Fruit fly (Drosophila melanogaster) whole organism, embryonic: ENCODE measurements around the gene CG13842.

Experiments
- BEAF-32 ChIP-seq: fragments of 200-800 bp; sonication (Bioruptor generic); optimal IDR thresholded peaks from 3 replicates; lab custom pipeline; 2017; ENCODE audit warnings: missing biosample characterization, missing genetic modification characterization, mild to moderate bottlenecking, moderate library complexity, missing genetic modification reagents
- Bgb ChIP-seq: fragments of 200-800 bp; sonication (Bioruptor generic); IDR thresholded peaks from 2 replicates; pipeline ENCODE4 v1.3.6; 2022; ENCODE audit warnings: missing biosample characterization, missing genetic modification characterization; ENCODE audit not compliant: partially characterized antibody
- CG10543 ChIP-seq: fragments of 200-800 bp; sonication (Bioruptor generic); optimal IDR thresholded peaks from 3 replicates; lab custom pipeline; 2017; ENCODE audit warnings: missing biosample characterization, mild to moderate bottlenecking, missing genetic modification characterization, moderate library complexity
- CG13287 ChIP-seq: fragments of 200-800 bp; sonication (Bioruptor generic); IDR thresholded peaks from 2 replicates; pipeline ENCODE4 v1.3.6; 2022; ENCODE audit warnings: missing biosample characterization, missing genetic modification characterization; ENCODE audit not compliant: partially characterized antibody
- CG14710 ChIP-seq: fragments of 200-800 bp; sonication (Bioruptor generic); optimal IDR thresholded peaks from 3 replicates; lab custom pipeline; 2019; ENCODE audit warnings: missing biosample characterization, mild to moderate bottlenecking, missing genetic modification characterization, moderate library complexity
- CG15479 ChIP-seq: fragments of 200-800 bp; sonication (Bioruptor generic); optimal IDR thresholded peaks from 3 replicates; lab custom pipeline; 2019; ENCODE audit warnings: missing biosample characterization, mild to moderate bottlenecking, missing genetic modification characterization, moderate library complexity
- CG16813 ChIP-seq: fragments of 200-800 bp; sonication (Bioruptor generic); IDR thresholded peaks from 3 replicates; pipeline ENCODE4 v1.3.6; 2022; ENCODE audit warnings: missing biosample characterization, missing genetic modification characterization; ENCODE audit not compliant: partially characterized antibody
- CG17359 ChIP-seq: fragments of 200-800 bp; sonication (Bioruptor generic); optimal IDR thresholded peaks from 3 replicates; lab custom pipeline; 2018; ENCODE audit warnings: missing biosample characterization, mild to moderate bottlenecking, missing genetic modification characterization, moderate library complexity
- CG17361 ChIP-seq: fragments of 200-800 bp; sonication (Bioruptor generic); IDR thresholded peaks from 3 replicates; pipeline ENCODE4 v1.3.6; 2022; ENCODE audit warnings: missing biosample characterization, missing genetic modification characterization
- CG2712 ChIP-seq: fragments of 200-800 bp; optimal IDR thresholded peaks from 3 replicates; lab custom pipeline; 2019; ENCODE audit warnings: missing biosample characterization, mild to moderate bottlenecking, missing genetic modification characterization, moderate library complexity
- CG31365 ChIP-seq: fragments of 200-800 bp; sonication (Bioruptor generic); optimal IDR thresholded peaks from 2 replicates; lab custom pipeline; 2018; ENCODE audit warnings: missing biosample characterization, mild to moderate bottlenecking, missing genetic modification characterization
- CG3281 ChIP-seq: fragments of 200-800 bp; sonication (Bioruptor generic); optimal IDR thresholded peaks from 3 replicates; lab custom pipeline; 2017; ENCODE audit warnings: missing biosample characterization, mild to moderate bottlenecking, missing genetic modification characterization
- CG3407 ChIP-seq: fragments of 200-800 bp; sonication (Bioruptor generic); optimal IDR thresholded peaks from 2 replicates; lab custom pipeline; 2018; ENCODE audit warnings: missing biosample characterization, mild to moderate bottlenecking, missing genetic modification characterization
- CG34224 ChIP-seq: fragments of 200-800 bp; sonication (Bioruptor generic); IDR thresholded peaks from 3 replicates; pipeline ENCODE4 v1.3.6; 2022; ENCODE audit warnings: missing biosample characterization, missing genetic modification characterization; ENCODE audit not compliant: partially characterized antibody
- CG34376 ChIP-seq: fragments of 200-800 bp; sonication (Bioruptor generic); optimal IDR thresholded peaks from 2 replicates; lab custom pipeline; 2018; ENCODE audit warnings: missing biosample characterization, mild to moderate bottlenecking, missing genetic modification characterization
- CG4360 ChIP-seq: fragments of 200-800 bp; sonication (Bioruptor generic); IDR thresholded peaks from 2 replicates; pipeline ENCODE4 v1.3.6; 2022; ENCODE audit warnings: missing biosample characterization, missing genetic modification characterization
- CG6272 ChIP-seq: fragments of 200-800 bp; sonication (Bioruptor generic); IDR thresholded peaks from 2 replicates; pipeline ENCODE4 v1.3.6; 2022; ENCODE audit warnings: missing biosample characterization, missing genetic modification characterization
- CG6813 ChIP-seq: fragments of 200-800 bp; sonication (Bioruptor generic); optimal IDR thresholded peaks from 2 replicates; lab custom pipeline; 2017; ENCODE audit warnings: missing biosample characterization, missing genetic modification characterization, mild to moderate bottlenecking, moderate library complexity, missing genetic modification reagents
- CG8290 ChIP-seq, 3 experiments: fragments of 200-800 bp; sonication (Bioruptor generic); optimal IDR thresholded peaks; 2 replicates each; lab custom pipeline; 2016 to 2019; ENCODE audit warnings: missing biosample characterization in 3 of 3, missing genetic modification characterization in 3 of 3, mild to moderate bottlenecking in 2 of 3, moderate library complexity in 1 of 3
- Dll ChIP-seq: fragments of 200-800 bp; sonication (Bioruptor generic); IDR thresholded peaks from 4 replicates; pipeline ENCODE4 v1.3.6; 2022; ENCODE audit warnings: missing biosample characterization, missing genetic modification characterization; ENCODE audit not compliant: partially characterized antibody
- Ets97D ChIP-seq: fragments of 200-800 bp; sonication (Bioruptor generic); optimal IDR thresholded peaks from 3 replicates; lab custom pipeline; 2016; ENCODE audit warnings: missing biosample characterization, missing genetic modification characterization
- Hand ChIP-seq: fragments of 200-800 bp; sonication (Bioruptor generic); optimal IDR thresholded peaks from 2 replicates; lab custom pipeline; 2017; ENCODE audit warnings: mild to moderate bottlenecking, missing biosample characterization, missing genetic modification reagents, missing genetic modification characterization
- Hr3 ChIP-seq: fragments of 200-800 bp; sonication (Bioruptor generic); optimal IDR thresholded peaks from 3 replicates; lab custom pipeline; 2016; ENCODE audit warnings: missing biosample characterization, missing genetic modification characterization
- MBD-R2 ChIP-seq: fragments of 200-800 bp; sonication (Bioruptor generic); IDR thresholded peaks from 2 replicates; pipeline ENCODE4 v1.3.6; 2022; ENCODE audit warnings: missing biosample characterization, missing genetic modification characterization
- Med ChIP-seq: fragments of 200-800 bp; sonication (Bioruptor generic); peaks from one replicate; lab custom pipeline; 2016; ENCODE audit warnings: missing biosample characterization, missing genetic modification characterization, mild to moderate bottlenecking, inconsistent platforms, moderate library complexity
- Oli ChIP-seq: fragments of 200-800 bp; sonication (Bioruptor generic); optimal IDR thresholded peaks from 2 replicates; lab custom pipeline; 2018; ENCODE audit warnings: missing biosample characterization, mild to moderate bottlenecking, missing genetic modification characterization, moderate library complexity
- Opbp ChIP-seq: fragments of 200-800 bp; sonication (Bioruptor generic); IDR thresholded peaks from 3 replicates; pipeline ENCODE4 v1.3.6; 2022; ENCODE audit warnings: missing biosample characterization, missing genetic modification characterization; ENCODE audit not compliant: partially characterized antibody
- Pdp1 ChIP-seq, 2 experiments: fragments of 200-800 bp; sonication (Bioruptor generic); optimal IDR thresholded peaks; 3 replicates each; lab custom pipeline; 2016; ENCODE audit warnings: missing biosample characterization in 2 of 2, missing genetic modification characterization in 2 of 2, mild to moderate bottlenecking in 1 of 2, moderate library complexity in 1 of 2
- Taf1 ChIP-seq: fragments of 200-800 bp; sonication (Bioruptor generic); IDR thresholded peaks from 2 replicates; pipeline ENCODE4 v1.3.6; 2022; ENCODE audit warnings: missing biosample characterization, missing genetic modification characterization
- Trl ChIP-seq, 3 experiments: fragments of >200 bp in 2 of 3; fragments of 200-800 bp in 1 of 3; sonication (Bioruptor generic) in 1 of 3; optimal IDR thresholded peaks; 2 replicates in 1 of 3; 3 replicates in 2 of 3; lab custom pipeline; 2016 to 2017; ENCODE audit warnings: missing biosample characterization in 1 of 3, missing genetic modification characterization in 1 of 3
- bab2 ChIP-seq: fragments of 200-800 bp; sonication (Bioruptor generic); optimal IDR thresholded peaks from 2 replicates; lab custom pipeline; 2016; ENCODE audit warnings: missing biosample characterization, missing genetic modification characterization
- crp ChIP-seq, 2 experiments: fragments of 200-800 bp; sonication (Bioruptor generic); optimal IDR thresholded peaks; 2 replicates in 1 of 2; 3 replicates in 1 of 2; lab custom pipeline; 2017; ENCODE audit warnings: missing biosample characterization in 2 of 2, missing genetic modification characterization in 2 of 2, mild to moderate bottlenecking in 1 of 2, moderate library complexity in 1 of 2
- da ChIP-seq: fragments of 200-800 bp; sonication (Bioruptor generic); optimal IDR thresholded peaks from 2 replicates; lab custom pipeline; 2016; ENCODE audit warnings: missing biosample characterization, missing genetic modification characterization
- disco-r ChIP-seq: fragments of 200-800 bp; sonication (Bioruptor generic); optimal IDR thresholded peaks from 2 replicates; lab custom pipeline; 2016; ENCODE audit warnings: missing biosample characterization, missing genetic modification characterization
- fd64A ChIP-seq: fragments of 200-800 bp; sonication (Bioruptor generic); optimal IDR thresholded peaks from 3 replicates; lab custom pipeline; 2018; ENCODE audit warnings: missing biosample characterization, mild to moderate bottlenecking, missing genetic modification characterization
- fd96Cb ChIP-seq: fragments of 200-800 bp; sonication (Bioruptor generic); optimal IDR thresholded peaks from 2 replicates; lab custom pipeline; 2018; ENCODE audit warnings: missing biosample characterization, mild to moderate bottlenecking, missing genetic modification characterization, moderate library complexity
- grau ChIP-seq: fragments of 200-800 bp; optimal IDR thresholded peaks from 3 replicates; lab custom pipeline; 2019; ENCODE audit warnings: missing biosample characterization, mild to moderate bottlenecking, missing genetic modification characterization, moderate library complexity
- hbn ChIP-seq: fragments of 200-800 bp; sonication (Bioruptor generic); IDR thresholded peaks from 2 replicates; pipeline ENCODE4 v1.3.6; 2022; ENCODE audit warnings: missing biosample characterization, missing genetic modification characterization; ENCODE audit not compliant: partially characterized antibody
- kni ChIP-seq: fragments of 200-800 bp; sonication (Bioruptor generic); optimal IDR thresholded peaks from 3 replicates; lab custom pipeline; 2017; ENCODE audit warnings: mild to moderate bottlenecking, missing biosample characterization, missing genetic modification reagents, missing genetic modification characterization
- mam ChIP-seq: fragments of 200-800 bp; sonication (Bioruptor generic); optimal IDR thresholded peaks from 3 replicates; lab custom pipeline; 2016; ENCODE audit warnings: missing biosample characterization, missing genetic modification characterization
- psq ChIP-seq: fragments of 200-800 bp; sonication (Bioruptor generic); optimal IDR thresholded peaks from 2 replicates; lab custom pipeline; 2017; ENCODE audit warnings: missing biosample characterization, missing genetic modification characterization
- sna ChIP-seq: fragments of 200-800 bp; sonication (Bioruptor generic); IDR thresholded peaks from 2 replicates; pipeline ENCODE4 v1.3.6; 2022; ENCODE audit warnings: missing biosample characterization, missing genetic modification characterization; ENCODE audit not compliant: partially characterized antibody
- tna ChIP-seq: fragments of 200-800 bp; sonication (Bioruptor generic); IDR thresholded peaks from 2 replicates; pipeline ENCODE4 v1.3.6; 2022; ENCODE audit warnings: missing biosample characterization, missing genetic modification characterization; ENCODE audit not compliant: partially characterized antibody
- ttk ChIP-seq: fragments of 200-800 bp; sonication (Bioruptor generic); IDR thresholded peaks from 2 replicates; pipeline ENCODE4 v2.1.2; 2022; ENCODE audit warnings: missing biosample characterization, missing genetic modification characterization
- vnd ChIP-seq: fragments of 200-800 bp; sonication (Bioruptor generic); IDR thresholded peaks from 3 replicates; pipeline ENCODE4 v1.3.6; 2022; ENCODE audit warnings: missing biosample characterization, missing genetic modification characterization; ENCODE audit not compliant: partially characterized antibody
- zen2 ChIP-seq: fragments of 200-800 bp; sonication (Bioruptor generic); IDR thresholded peaks from 3 replicates; pipeline ENCODE4 v1.3.6; 2022; ENCODE audit warnings: missing biosample characterization, missing genetic modification characterization; ENCODE audit not compliant: partially characterized antibody

CG13842 gene

DNA sequence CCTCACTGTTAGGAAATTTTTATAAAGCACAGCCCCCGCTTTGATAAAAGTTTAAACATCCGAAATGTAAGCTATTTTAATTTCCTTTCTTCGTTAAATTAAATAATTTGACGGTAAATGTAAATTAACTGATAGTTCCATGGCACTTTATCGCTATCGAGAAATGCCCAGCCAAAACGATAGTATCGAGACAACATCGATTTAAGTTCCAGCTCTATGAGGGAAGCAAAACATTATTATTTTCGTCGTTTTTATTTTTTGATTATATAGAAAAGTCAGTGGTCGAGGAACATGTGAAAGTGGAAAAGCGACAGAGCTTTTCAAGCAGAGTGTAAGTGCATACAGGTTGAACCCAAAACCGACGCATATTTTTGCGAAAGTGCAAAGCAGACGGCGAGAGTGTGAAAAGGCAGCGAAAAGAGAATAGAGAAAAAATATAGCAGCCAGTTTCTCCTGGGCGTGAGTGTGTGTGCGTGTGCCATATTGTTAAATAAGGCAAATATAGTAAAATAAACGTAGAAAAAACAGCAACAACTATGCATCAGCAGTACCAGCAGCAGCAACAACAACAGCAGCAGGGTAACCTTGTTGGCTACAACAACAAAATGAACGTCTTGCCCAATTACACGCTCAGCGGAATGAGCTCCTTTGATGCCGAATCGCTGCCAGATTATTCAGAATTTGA, 19.8 kb upstream of the CG13842 start, which contains the start of gene CG45049 (continued):
- no peak for TF ChIP-seq CG17359 (tag; lab: Kevin White, UChicago)
- peak in 1 of 2 experiments; percentile 69 for TF ChIP-seq Trl (optimal IDR thresholded peaks at IDR 0.05; lab: Kevin White, UChicago)
- no peak for TF ChIP-seq Trl (GFP tag; optimal IDR thresholded peaks at IDR 0.05; lab: Kevin White, UChicago)
- TF ChIP-seq CG3407 (GFP tag; lab: Kevin White, UChicago): no peak
- TF ChIP-seq CG3281 (GFP tag; lab: Kevin White, UChicago): peak; percentile 27
- peak; percentile 86 for TF ChIP-seq CG34224
- TF ChIP-seq CG17361 (GFP tag; lab: Robert Waterston, UW): peak; percentile 31; the same call in 1 of the 3 replicates
- TF ChIP-seq Ets97D (GFP tag; lab: Kevin White, UChicago): peak; percentile 6
- no peak for TF ChIP-seq da (GFP tag; lab: Kevin White, UChicago)
- no peak for TF ChIP-seq fd64A (GFP tag; lab: Kevin White, UChicago)
- TF ChIP-seq CG13287 (GFP tag; lab: Robert Waterston, UW): peak; percentile 79
- no peak for TF ChIP-seq bab2 (GFP tag; lab: Kevin White, UChicago)
- TF ChIP-seq fd96Cb: no peak
- peak; percentile 75 for TF ChIP-seq hbn (GFP tag; lab: Robert Waterston, UW)
- TF ChIP-seq crp (GFP tag; optimal IDR thresholded peaks at IDR 0.05; lab: Kevin White, UChicago): no peak
- peak; percentile 0 for TF ChIP-seq CG14710
- TF ChIP-seq Med (GFP tag; lab: Kevin White, UChicago): peak; percentile 57
- no peak for TF ChIP-seq CG31365 (tag; lab: Kevin White, UChicago)
- TF ChIP-seq psq (GFP tag; lab: Kevin White, UChicago): peak; percentile 46
- peak; percentile 23 for TF ChIP-seq CG10543 (GFP tag; lab: Kevin White, UChicago)
- TF ChIP-seq Bgb (GFP tag; lab: Robert Waterston, UW): peak; percentile 92
- no peak for TF ChIP-seq Oli
- peak; percentile 37; the same call in 1 of the 2 replicates for TF ChIP-seq CG6272 (GFP tag; lab: Robert Waterston, UW)
- TF ChIP-seq CG15479: no peak
- 0 out of 2 replicates have a peak, but pooled peaks have one; percentile 22 for TF ChIP-seq MBD-R2
- TF ChIP-seq grau (tag; lab: Kevin White, UChicago): no peak
- TF ChIP-seq Hr3 (GFP tag; lab: Kevin White, UChicago): no peak
- no peak for TF ChIP-seq disco-r (GFP tag; lab: Kevin White, UChicago)
- no peak for TF ChIP-seq Taf1 (GFP tag; lab: Robert Waterston, UW)
- TF ChIP-seq Dll: peak; percentile 90
- TF ChIP-seq CG6813 (GFP tag; lab: Kevin White, UChicago): no peak
- TF ChIP-seq ttk (GFP tag; lab: Robert Waterston, UW): no peak
- peak; percentile 8 for TF ChIP-seq CG2712
- peak in 1 of 2 experiments; percentile 12 for TF ChIP-seq Pdp1 (GFP tag; optimal IDR thresholded peaks at IDR 0.05; lab: Kevin White, UChicago)
- TF ChIP-seq zen2: peak; percentile 88
- TF ChIP-seq vnd (GFP tag; lab: Robert Waterston, UW): peak; percentile 89
- peak; percentile 90 for TF ChIP-seq CG16813
- TF ChIP-seq mam (GFP tag; lab: Kevin White, UChicago): peak; percentile 25
- peak; percentile 84 for TF ChIP-seq BEAF-32 (GFP tag; lab: Kevin White, UChicago)
- peak; percentile 91 for TF ChIP-seq tna (GFP tag; lab: Robert Waterston, UW)
- peak; percentile 65 for TF ChIP-seq sna (GFP tag; lab: Robert Waterston, UW)
- TF ChIP-seq CG34376 (GFP tag; lab: Kevin White, UChicago): peak; percentile 42
- TF ChIP-seq CG8290 (GFP tag; optimal IDR thresholded peaks at IDR 0.05; lab: Kevin White, UChicago): no peak
- TF ChIP-seq CG8290 (tag; optimal IDR thresholded peaks at IDR 0.05; lab: Kevin White, UChicago): peak in 1 of 2 experiments; percentile 5
- TF ChIP-seq CG4360 (GFP tag; lab: Robert Waterston, UW): peak; percentile 85
- TF ChIP-seq Opbp (GFP tag; lab: Robert Waterston, UW): peak; percentile 94
- no peak for TF ChIP-seq Hand (GFP tag; lab: Kevin White, UChicago)
- TF ChIP-seq kni (GFP tag; lab: Kevin White, UChicago): peak; percentile 40
